Fruit fly (Drosophila melanogaster): ENCODE measurements around the gene sowah.
A peak's percentile ranks its signal among the peaks of the same experiment; 100 is the strongest.

sowah gene

DNA sequence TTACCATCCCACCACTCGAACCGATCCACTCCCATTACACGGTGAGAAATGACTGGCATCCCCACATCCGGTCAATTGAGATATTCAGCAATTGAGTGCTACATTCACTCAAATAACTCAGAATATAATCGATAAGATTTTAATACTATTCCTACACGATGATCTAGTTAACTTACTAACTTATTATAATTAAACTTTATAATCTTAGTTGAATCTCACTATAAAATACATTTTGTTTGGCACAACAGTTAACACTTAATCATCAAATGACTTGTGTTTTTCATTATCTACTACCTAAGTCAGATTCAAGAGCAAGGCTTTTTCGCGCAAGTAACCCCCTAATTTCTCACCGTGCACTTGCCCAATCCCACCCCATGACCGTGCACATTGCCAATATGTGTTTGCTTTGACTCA, 77.0 kb downstream of the sowah start (continued):
- TF ChIP-seq net (GFP tag; optimal IDR thresholded peaks at IDR 0.05) (peak; percentile 89), CG9139 (GFP tag; optimal IDR thresholded peaks at IDR 0.05) (peak; percentile 78), eg (GFP tag; IDR thresholded peaks at IDR 0.05) (peak; percentile 74), CG3919 (GFP tag; optimal IDR thresholded peaks at IDR 0.05) (peak; percentile 89), fd85E (GFP tag; optimal IDR thresholded peaks at IDR 0.05) (peak; percentile 33), CG11762 (GFP tag; optimal IDR thresholded peaks at IDR 0.05; ENCODE audit: insufficient read depth) (peak; percentile 83), cyc (GFP tag; optimal IDR thresholded peaks at IDR 0.05) (peak; percentile 88), CG4318 (GFP tag; optimal IDR thresholded peaks at IDR 0.05) (peak; percentile 87), Blimp-1 (GFP tag; optimal IDR thresholded peaks at IDR 0.05) (peak; percentile 87), acj6 (GFP tag; optimal IDR thresholded peaks at IDR 0.05) (peak; percentile 90), Eip78C (GFP tag) (peak; percentile 98), CG31627 (GFP tag; optimal IDR thresholded peaks at IDR 0.05) (peak; percentile 90), Gug (GFP tag; IDR thresholded peaks at IDR 0.05) (peak; percentile 29), Sox102F (GFP tag; optimal IDR thresholded peaks at IDR 0.05) (peak; percentile 91), CG16779 (tag; optimal IDR thresholded peaks at IDR 0.05) (peak; percentile 72), Smox (GFP tag; optimal IDR thresholded peaks at IDR 0.05) (peak; percentile 92)

DNA sequence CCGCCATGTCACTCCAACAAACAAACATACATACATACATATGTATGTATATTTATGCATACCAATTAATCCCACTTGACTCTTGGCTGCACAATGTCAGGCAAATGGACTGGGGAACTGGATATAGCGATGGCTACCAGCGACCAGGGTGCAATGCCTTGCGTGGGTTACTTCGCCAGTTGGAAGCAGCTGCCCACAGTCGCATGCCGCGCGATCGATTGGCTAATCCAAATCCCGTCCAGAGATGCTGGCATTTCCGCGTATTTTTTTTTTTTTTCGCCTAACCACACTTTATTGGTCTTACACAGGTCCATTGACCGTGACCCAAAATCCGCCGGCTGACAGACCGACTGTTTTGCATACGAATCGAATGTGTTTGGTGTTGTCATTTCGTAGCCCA, 78.1 kb downstream of the sowah start:
- TF ChIP-seq CG6163 (GFP tag; IDR thresholded peaks at IDR 0.05) (0 out of 3 replicates have a peak, but pooled peaks have one; percentile 18), CG31627 (GFP tag; optimal IDR thresholded peaks at IDR 0.05) (no peak)

DNA sequence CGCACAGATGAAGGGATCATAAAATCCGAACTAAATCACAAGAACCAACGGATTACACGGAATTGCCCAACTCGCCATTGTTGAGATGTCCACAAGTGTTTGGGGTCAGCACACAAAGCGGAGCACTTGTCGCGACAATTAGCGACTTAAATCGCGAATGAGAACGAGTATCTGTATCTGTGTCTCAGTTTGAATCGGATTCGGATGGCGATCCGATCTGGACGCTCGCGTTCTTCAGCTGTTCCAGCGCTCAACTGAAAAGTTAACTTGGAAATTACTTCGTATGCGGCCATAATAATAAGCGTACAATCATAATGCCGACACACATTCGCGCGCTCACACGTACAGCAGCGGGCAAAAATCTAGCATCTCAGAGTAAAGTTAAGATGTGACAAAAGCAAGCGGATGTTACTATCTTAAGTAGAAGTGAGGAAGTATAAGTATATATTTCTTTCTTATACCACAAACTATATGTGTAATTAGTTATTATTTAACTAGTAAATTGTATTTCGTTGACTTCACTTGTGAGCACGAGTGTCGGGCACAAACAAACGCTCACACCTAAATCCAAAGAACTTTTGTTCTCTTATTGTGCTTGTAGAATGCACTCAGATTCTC, 81.8 kb downstream of the sowah start, which contains the start of gene CG10660:
CG10660 (minus strand) TSS at position 259 of the 618 bp plus-strand sequence.
- TF ChIP-seq Smox (GFP tag; optimal IDR thresholded peaks at IDR 0.05) (peak; percentile 90), CG3032 (tag; optimal IDR thresholded peaks at IDR 0.05) (peak; percentile 72), cyc (GFP tag; optimal IDR thresholded peaks at IDR 0.05) (peak; percentile 88), net (GFP tag; optimal IDR thresholded peaks at IDR 0.05) (peak; percentile 94), ss (GFP tag; optimal IDR thresholded peaks at IDR 0.05) (peak; percentile 67 to 78), acj6 (GFP tag; optimal IDR thresholded peaks at IDR 0.05) (peak; percentile 93), CG8632 (GFP tag; optimal IDR thresholded peaks at IDR 0.05) (peak; percentile 90), CG11762 (GFP tag; optimal IDR thresholded peaks at IDR 0.05; ENCODE audit: insufficient read depth) (peak; percentile 87), CG8119 (GFP tag; IDR thresholded peaks at IDR 0.05) (peak; percentile 96), fd59A (GFP tag; optimal IDR thresholded peaks at IDR 0.05) (peak; percentile 80), achi (GFP tag; optimal IDR thresholded peaks at IDR 0.05) (peak; percentile 93), CG31627 (GFP tag; optimal IDR thresholded peaks at IDR 0.05) (peak; percentile 88), Eip93F (GFP tag; optimal IDR thresholded peaks at IDR 0.05) (peak; percentile 66), OdsH (GFP tag; optimal IDR thresholded peaks at IDR 0.05) (peak; percentile 95), topi (GFP tag; optimal IDR thresholded peaks at IDR 0.05) (peak; percentile 91), Hr4 (GFP tag; optimal IDR thresholded peaks at IDR 0.05) (peak; percentile 94), Sox14 (GFP tag; optimal IDR thresholded peaks at IDR 0.05) (peak; percentile 93), CG7368 (GFP tag; optimal IDR thresholded peaks at IDR 0.05) (peak; percentile 82), CG8319 (GFP tag; optimal IDR thresholded peaks at IDR 0.05) (peak; percentile 72), Ets96B (tag; optimal IDR thresholded peaks at IDR 0.05) (peak; percentile 92), CG34406 (GFP tag; optimal IDR thresholded peaks at IDR 0.05) (peak; percentile 94), CG3919 (GFP tag; optimal IDR thresholded peaks at IDR 0.05) (peak; percentile 94), Lpt (GFP tag; optimal IDR thresholded peaks at IDR 0.05) (peak; percentile 91), Hr38 (GFP tag; optimal IDR thresholded peaks at IDR 0.05) (no peak), spab (GFP tag; optimal IDR thresholded peaks at IDR 0.05) (peak; percentile 78), CG6276 (GFP tag; optimal IDR thresholded peaks at IDR 0.05) (peak; percentile 94), CG9139 (GFP tag; optimal IDR thresholded peaks at IDR 0.05) (peak; percentile 64), vri (GFP tag; optimal IDR thresholded peaks at IDR 0.05) (peak; percentile 91), fkh (GFP tag; optimal IDR thresholded peaks at IDR 0.05) (peak; percentile 61), esn (GFP tag; optimal IDR thresholded peaks at IDR 0.05) (peak; percentile 95), CG6792 (GFP tag; optimal IDR thresholded peaks at IDR 0.05) (peak; percentile 93), eg (GFP tag; IDR thresholded peaks at IDR 0.05) (peak; percentile 98), CG10669 (GFP tag; optimal IDR thresholded peaks at IDR 0.05) (peak; percentile 86), fd85E (GFP tag; optimal IDR thresholded peaks at IDR 0.05) (peak; percentile 66), Sox15 (GFP tag; optimal IDR thresholded peaks at IDR 0.05) (peak; percentile 80), CG6808 (GFP tag; optimal IDR thresholded peaks at IDR 0.05) (peak; percentile 75), salr (GFP tag; optimal IDR thresholded peaks at IDR 0.05) (peak; percentile 79 to 86), CG6163 (GFP tag; IDR thresholded peaks at IDR 0.05) (peak; percentile 97), Gug (GFP tag; IDR thresholded peaks at IDR 0.05) (peak; percentile 93), Sox102F (GFP tag; optimal IDR thresholded peaks at IDR 0.05) (peak; percentile 91)

Data from whole organism, prepupa.